Fruit fly (Drosophila melanogaster) whole organism, embryonic: ENCODE measurements around the gene Jhbp16.

Source experiments
- Asciz ChIP-seq: fragments of 200-800 bp; sonication (Bioruptor generic); optimal IDR thresholded peaks from 2 replicates; lab custom pipeline; 2017; ENCODE audit warnings: missing biosample characterization, mild to moderate bottlenecking, missing genetic modification characterization, missing genetic modification reagents
- CG12071 ChIP-seq: fragments of 200-800 bp; sonication (Bioruptor generic); optimal IDR thresholded peaks from 3 replicates; lab custom pipeline; 2018; ENCODE audit warnings: missing biosample characterization, mild to moderate bottlenecking, missing genetic modification characterization
- CG12104 ChIP-seq: fragments of 200-800 bp; sonication (Bioruptor generic); optimal IDR thresholded peaks from 3 replicates; lab custom pipeline; 2016; ENCODE audit warnings: missing biosample characterization, missing genetic modification characterization
- CG12236 ChIP-seq: fragments of 200-800 bp; sonication (Bioruptor generic); optimal IDR thresholded peaks from 2 replicates; lab custom pipeline; 2016; ENCODE audit warnings: missing biosample characterization, missing genetic modification characterization
- CG14441 ChIP-seq: fragments of 200-800 bp; sonication (Bioruptor generic); IDR thresholded peaks from 2 replicates; pipeline ENCODE4 v1.3.6; 2022; ENCODE audit warnings: missing biosample characterization, missing genetic modification characterization
- CG14667 ChIP-seq: fragments of 200-800 bp; sonication (Bioruptor generic); IDR thresholded peaks from 2 replicates; pipeline ENCODE4 v1.3.6; 2022; ENCODE audit warnings: missing biosample characterization, missing genetic modification characterization
- CG18764 ChIP-seq: fragments of 200-800 bp; sonication (Bioruptor generic); optimal IDR thresholded peaks from 3 replicates; lab custom pipeline; 2016; ENCODE audit warnings: missing biosample characterization, missing genetic modification characterization
- CG2712 ChIP-seq: fragments of 200-800 bp; optimal IDR thresholded peaks from 3 replicates; lab custom pipeline; 2019; ENCODE audit warnings: missing biosample characterization, mild to moderate bottlenecking, missing genetic modification characterization, moderate library complexity
- CG30431 ChIP-seq: fragments of 200-800 bp; sonication (Bioruptor generic); optimal IDR thresholded peaks from 2 replicates; lab custom pipeline; 2017; ENCODE audit warnings: missing biosample characterization, missing genetic modification characterization
- CG3995 ChIP-seq: fragments of 200-800 bp; sonication (Bioruptor generic); optimal IDR thresholded peaks from 3 replicates; lab custom pipeline; 2016; ENCODE audit warnings: missing biosample characterization, missing genetic modification characterization
- CG4360 ChIP-seq: fragments of 200-800 bp; sonication (Bioruptor generic); IDR thresholded peaks from 2 replicates; pipeline ENCODE4 v1.3.6; 2022; ENCODE audit warnings: missing biosample characterization, missing genetic modification characterization
- CkIIα-i1 ChIP-seq: fragments of 200-800 bp; sonication (Bioruptor generic); IDR thresholded peaks from 2 replicates; pipeline ENCODE4 v1.3.6; 2022; ENCODE audit warnings: missing biosample characterization, missing genetic modification characterization
- Drgx ChIP-seq: fragments of 200-800 bp; sonication (Bioruptor generic); IDR thresholded peaks from 2 replicates; pipeline ENCODE4 v1.3.6; 2022; ENCODE audit warnings: missing biosample characterization, missing genetic modification characterization
- Elba2 ChIP-seq: fragments of 200-800 bp; sonication (Bioruptor generic); optimal IDR thresholded peaks from 3 replicates; lab custom pipeline; 2016; ENCODE audit warnings: missing biosample characterization, missing genetic modification characterization
- Nf-YB ChIP-seq: fragments of 200-800 bp; sonication (Bioruptor generic); optimal IDR thresholded peaks from 3 replicates; lab custom pipeline; 2019; ENCODE audit warnings: missing biosample characterization, mild to moderate bottlenecking, missing genetic modification characterization, moderate library complexity
- Rx ChIP-seq: fragments of 200-800 bp; sonication (Bioruptor generic); IDR thresholded peaks from 2 replicates; pipeline ENCODE4 v1.3.6; 2022; ENCODE audit warnings: missing biosample characterization, missing genetic modification characterization
- Side ChIP-seq: fragments of 200-800 bp; sonication (Bioruptor generic); optimal IDR thresholded peaks from 2 replicates; lab custom pipeline; 2016; ENCODE audit warnings: missing biosample characterization, missing genetic modification characterization
- Sox102F ChIP-seq: fragments of 200-800 bp; sonication (Bioruptor generic); optimal IDR thresholded peaks from 2 replicates; lab custom pipeline; 2018; ENCODE audit warnings: missing biosample characterization, mild to moderate bottlenecking, missing genetic modification characterization, moderate library complexity
- YL-1 ChIP-seq: fragments of 200-800 bp; sonication (Bioruptor generic); optimal IDR thresholded peaks from 3 replicates; lab custom pipeline; 2017; ENCODE audit warnings: missing biosample characterization, mild to moderate bottlenecking, missing genetic modification characterization
- amos ChIP-seq: fragments of 200-800 bp; sonication (Bioruptor generic); IDR thresholded peaks from 2 replicates; pipeline ENCODE4 v1.3.6; 2022; ENCODE audit warnings: missing biosample characterization, missing genetic modification characterization; ENCODE audit not compliant: partially characterized antibody
- bowl ChIP-seq: fragments of 200-800 bp; sonication (Bioruptor generic); IDR thresholded peaks from 2 replicates; pipeline ENCODE4 v1.3.6; 2022; ENCODE audit warnings: missing biosample characterization, missing genetic modification characterization
- bsh ChIP-seq, 2 experiments: fragments of 200-800 bp; sonication (Bioruptor generic); optimal IDR thresholded peaks; 2 replicates each; lab custom pipeline; 2017 to 2018; ENCODE audit warnings: mild to moderate bottlenecking in 2 of 2, missing biosample characterization in 2 of 2, missing genetic modification characterization in 2 of 2, moderate library complexity in 1 of 2
- crol ChIP-seq: fragments of 200-800 bp; sonication (Bioruptor generic); IDR thresholded peaks from 2 replicates; pipeline ENCODE4 v1.3.6; 2022; ENCODE audit warnings: missing biosample characterization, missing genetic modification characterization
- da ChIP-seq: fragments of 200-800 bp; sonication (Bioruptor generic); optimal IDR thresholded peaks from 2 replicates; lab custom pipeline; 2016; ENCODE audit warnings: missing biosample characterization, missing genetic modification characterization
- gem ChIP-seq: fragments of 200-800 bp; sonication (Bioruptor generic); optimal IDR thresholded peaks from 2 replicates; lab custom pipeline; 2019; ENCODE audit warnings: missing biosample characterization, mild to moderate bottlenecking, missing genetic modification characterization, moderate library complexity
- her ChIP-seq: fragments of 200-800 bp; sonication (Bioruptor generic); optimal IDR thresholded peaks from 2 replicates; lab custom pipeline; 2016; ENCODE audit warnings: missing biosample characterization, missing genetic modification characterization
- insv ChIP-seq, 2 experiments: fragments of 200-800 bp; sonication (Bioruptor generic); optimal IDR thresholded peaks; 3 replicates each; lab custom pipeline; 2016 to 2018; ENCODE audit warnings: missing biosample characterization in 2 of 2, missing genetic modification characterization in 2 of 2
- lbe ChIP-seq: fragments of 200-800 bp; sonication (Bioruptor generic); optimal IDR thresholded peaks from 2 replicates; lab custom pipeline; 2016; ENCODE audit warnings: missing biosample characterization, mild to moderate bottlenecking, missing genetic modification characterization
- lov ChIP-seq, 2 experiments: fragments of 200-800 bp in 1 of 2; fragments of >200 bp in 1 of 2; sonication (Bioruptor generic) in 1 of 2; IDR thresholded peaks in 1 of 2; optimal IDR thresholded peaks in 1 of 2; 2 replicates in 1 of 2; 3 replicates in 1 of 2; pipeline versions ENCODE4 v1.3.6 to Lab custom; 2017 to 2022; ENCODE audit warnings: missing biosample characterization in 1 of 2, missing genetic modification characterization in 1 of 2
- nom ChIP-seq: fragments of 200-800 bp; sonication (Bioruptor generic); optimal IDR thresholded peaks from 2 replicates; lab custom pipeline; 2017; ENCODE audit warnings: missing biosample characterization, missing genetic modification characterization, mild to moderate bottlenecking, moderate library complexity, missing genetic modification reagents
- org-1 ChIP-seq: fragments of 200-800 bp; sonication (Bioruptor generic); optimal IDR thresholded peaks from 2 replicates; lab custom pipeline; 2017; ENCODE audit warnings: missing biosample characterization, missing genetic modification characterization
- pan ChIP-seq, 4 experiments: fragments of >200 bp in 3 of 4; fragments of 200-800 bp in 1 of 4; sonication (Bioruptor generic) in 1 of 4; optimal IDR thresholded peaks in 3 of 4; IDR thresholded peaks in 1 of 4; 2 replicates each; pipeline versions ENCODE4 v1.3.6 to Lab custom; 2017 to 2022; ENCODE audit warnings: missing biosample characterization in 2 of 4, missing genetic modification characterization in 2 of 4, mixed read lengths in 1 of 4
- row ChIP-seq: fragments of 200-800 bp; sonication (Bioruptor generic); IDR thresholded peaks from 3 replicates; pipeline ENCODE4 v1.3.6; 2022; ENCODE audit warnings: missing biosample characterization, missing genetic modification characterization
- sens ChIP-seq: fragments of 200-800 bp; sonication (Bioruptor generic); peaks from one replicate; lab custom pipeline; 2016; ENCODE audit warnings: missing biosample characterization, missing genetic modification characterization
- slou ChIP-seq: fragments of 200-800 bp; sonication (Bioruptor generic); optimal IDR thresholded peaks from 3 replicates; lab custom pipeline; 2016; ENCODE audit warnings: missing biosample characterization, missing genetic modification characterization
- tin ChIP-seq: fragments of 200-800 bp; sonication (Bioruptor generic); optimal IDR thresholded peaks from 3 replicates; lab custom pipeline; 2016; ENCODE audit warnings: missing biosample characterization, missing genetic modification characterization
- tll ChIP-seq, 2 experiments: fragments of 200-800 bp in 1 of 2; fragments of >200 bp in 1 of 2; sonication (Bioruptor generic) in 1 of 2; optimal IDR thresholded peaks; 2 replicates each; lab custom pipeline; 2017 to 2019; ENCODE audit warnings: missing biosample characterization in 2 of 2, missing genetic modification characterization in 2 of 2, mild to moderate bottlenecking in 1 of 2, moderate library complexity in 1 of 2
- unpg ChIP-seq: fragments of 200-800 bp; sonication (Bioruptor generic); optimal IDR thresholded peaks from 3 replicates; lab custom pipeline; 2018; ENCODE audit warnings: missing biosample characterization, mild to moderate bottlenecking, missing genetic modification characterization, moderate library complexity
- wdn ChIP-seq: fragments of 200-800 bp; sonication (Bioruptor generic); IDR thresholded peaks from 2 replicates; pipeline ENCODE4 v1.3.6; 2022; ENCODE audit warnings: missing biosample characterization, missing genetic modification characterization

Gene Jhbp16

DNA sequence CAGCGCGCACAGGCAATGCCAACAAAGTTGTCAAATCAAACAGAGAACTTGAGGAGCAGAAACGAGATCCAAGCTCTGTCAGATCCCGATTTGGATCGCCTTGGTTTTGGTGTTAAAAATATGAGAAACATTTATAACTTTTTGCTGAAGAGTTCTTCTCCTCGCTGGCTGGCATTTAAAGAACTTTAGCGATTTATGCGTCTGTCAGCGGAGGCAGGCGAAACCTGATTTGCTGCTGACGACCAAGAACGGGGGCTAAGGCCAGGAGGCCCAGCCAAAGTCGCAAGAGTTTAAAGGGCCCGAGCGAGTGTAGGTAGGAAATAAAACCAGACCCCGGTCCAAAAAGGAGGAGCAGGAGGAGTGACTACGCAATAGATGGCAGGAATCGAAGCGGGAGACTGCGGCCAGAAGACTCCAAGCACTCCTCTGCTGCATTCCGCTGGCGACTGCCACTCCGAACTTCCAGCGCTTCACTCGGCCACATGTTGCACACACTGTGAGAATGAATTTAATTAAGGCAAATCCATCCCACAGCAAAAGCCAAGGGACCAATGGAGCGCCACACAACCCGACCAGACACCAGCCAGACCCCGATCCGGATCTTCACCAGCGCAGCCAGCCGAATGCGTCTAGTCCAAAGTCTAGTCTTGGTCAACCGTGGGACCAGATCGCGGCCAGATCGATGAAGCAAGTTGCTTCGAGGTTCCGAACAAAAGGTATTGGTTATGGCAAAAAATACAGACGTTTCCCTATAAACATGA is 18.1 kb upstream of the Jhbp16 start:
- TF ChIP-seq nom (GFP tag; lab: Kevin White, UChicago), result peak; percentile 56
- TF ChIP-seq sens (GFP tag; lab: Kevin White, UChicago), result peak; percentile 64
- TF ChIP-seq CkIIα-i1 (GFP tag; lab: Robert Waterston, UW), result no peak
- no peak for TF ChIP-seq wdn
- TF ChIP-seq bsh (GFP tag; optimal IDR thresholded peaks at IDR 0.05; lab: Kevin White, UChicago), result peak in 1 of 2 experiments; percentile 5
- no peak for TF ChIP-seq CG3995

DNA sequence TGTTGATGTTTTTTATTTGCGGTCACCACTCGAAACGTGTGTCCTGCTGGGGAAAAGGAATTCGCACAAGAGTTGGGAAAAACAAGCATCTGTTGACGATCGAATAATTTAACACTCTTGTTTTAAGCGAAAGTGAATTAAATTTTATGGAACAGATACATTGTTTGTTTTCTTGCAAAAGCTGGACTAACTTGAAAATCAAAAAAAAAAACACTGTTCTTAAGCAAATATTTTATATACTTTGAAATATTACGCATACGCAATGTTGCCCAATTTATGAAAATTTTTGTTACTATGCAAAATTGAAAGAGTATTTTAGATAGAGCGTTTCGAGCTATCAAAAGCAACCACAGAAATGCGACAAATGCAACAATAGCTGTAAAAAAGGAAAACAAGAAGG is 15.7 kb upstream of the Jhbp16 start:
- TF ChIP-seq CG14441 (GFP tag; lab: Robert Waterston, UW), result no peak
- TF ChIP-seq bowl (GFP tag; lab: Robert Waterston, UW), result no peak
- no peak for TF ChIP-seq her (GFP tag; lab: Kevin White, UChicago)
- no peak for TF ChIP-seq slou
- TF ChIP-seq amos (GFP tag; lab: Robert Waterston, UW), result no peak
- no peak for TF ChIP-seq tll (GFP tag; optimal IDR thresholded peaks at IDR 0.05; lab: Kevin White, UChicago)
- TF ChIP-seq, all 482 proteins: peak for 0

DNA sequence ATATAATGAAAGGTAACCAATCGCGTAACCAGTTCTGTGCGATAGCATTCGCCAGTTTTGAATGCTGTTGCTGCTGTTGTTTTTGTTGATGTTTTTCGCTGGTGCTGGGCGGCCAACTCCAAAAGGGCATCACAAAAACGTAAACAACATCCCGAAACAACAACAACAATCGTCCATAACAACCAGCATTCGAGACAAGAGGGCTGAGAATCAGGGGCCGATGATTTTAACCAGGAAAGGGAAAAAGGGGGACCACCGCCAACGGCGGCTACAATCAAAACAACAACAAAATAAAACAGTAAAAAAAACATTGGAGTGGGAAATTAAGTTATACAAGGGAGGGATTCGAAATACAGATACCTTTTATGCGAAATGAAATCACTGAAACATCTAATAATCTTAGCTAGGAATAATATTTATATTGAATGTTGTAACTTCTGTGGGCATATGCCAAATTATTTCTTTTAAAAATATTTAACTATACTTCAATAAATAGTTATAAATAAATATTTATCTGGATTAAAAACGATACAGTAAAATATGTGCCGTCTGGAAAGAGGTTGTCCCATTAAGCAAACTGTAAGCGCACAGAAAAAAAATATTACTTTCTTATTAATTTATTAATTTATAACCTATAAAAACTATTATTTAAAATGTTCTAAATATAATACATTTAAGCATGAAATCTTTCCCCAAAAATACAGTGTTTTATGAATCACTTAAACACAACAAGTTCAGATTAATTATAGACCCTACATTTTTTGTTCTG is 15.0 kb upstream of the Jhbp16 start:
- TF ChIP-seq lbe (peak; percentile 24), CG30431 (no peak), CG12071 (GFP tag; lab: Kevin White, UChicago) (no peak), CG4360 (GFP tag; lab: Robert Waterston, UW) (peak; percentile 54; the same call in 1 of the 2 replicates), gem (peak; percentile 7), CG2712 (tag; lab: Kevin White, UChicago) (peak; percentile 4)
- TF ChIP-seq, all 482 proteins: peak for 4

DNA sequence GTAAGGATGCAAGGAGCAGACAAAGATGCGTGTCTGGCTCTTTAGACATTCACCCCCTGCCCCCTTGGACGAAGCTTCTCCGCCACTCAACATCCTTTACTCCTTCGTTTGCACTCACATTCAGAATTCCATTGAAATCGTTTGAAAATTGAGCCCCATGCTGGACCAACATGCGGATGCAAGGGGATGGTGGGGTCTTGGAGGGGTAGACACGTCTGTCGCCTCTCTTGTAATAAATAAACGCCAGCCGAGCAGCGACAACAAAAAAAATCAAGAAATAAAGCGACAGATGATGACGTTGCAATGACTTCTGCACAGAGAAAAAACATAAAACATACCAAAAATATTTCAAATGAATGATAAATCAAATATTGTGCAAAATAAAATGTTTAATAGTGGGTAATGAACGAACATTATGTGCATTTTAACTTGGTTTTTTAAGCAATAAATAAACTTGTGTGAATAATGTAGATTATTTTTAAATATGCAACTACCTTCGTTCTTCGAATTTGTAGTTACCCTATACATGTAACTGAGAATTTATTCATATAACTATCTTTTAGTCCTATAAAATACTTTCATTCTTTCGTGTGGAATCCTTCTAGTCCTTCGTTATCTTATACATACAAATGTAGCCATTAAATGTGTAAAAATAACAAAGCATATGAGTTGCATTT is 14.2 kb upstream of the Jhbp16 start:
- TF ChIP-seq Drgx (peak; percentile 58), da (no peak), Nf-YB (no peak), insv (GFP tag; optimal IDR thresholded peaks at IDR 0.05; lab: Kevin White, UChicago) (no peak), Sox102F (GFP tag; lab: Kevin White, UChicago) (no peak), Rx (GFP tag; lab: Robert Waterston, UW) (no peak), YL-1 (GFP tag; lab: Kevin White, UChicago) (no peak), bsh (GFP tag; optimal IDR thresholded peaks at IDR 0.05; lab: Kevin White, UChicago) (peak in 1 of 2 experiments; percentile 61), pan (optimal IDR thresholded peaks at IDR 0.05; lab: Kevin White, UChicago) (no peak), pan (GFP tag; optimal IDR thresholded peaks at IDR 0.05 in 1 of 2, IDR thresholded peaks at IDR 0.05 in 1 of 2) (peak in 1 of 2 experiments; percentile 25), Side (GFP tag; lab: Kevin White, UChicago) (no peak), CG18764 (GFP tag; lab: Kevin White, UChicago) (no peak), Elba2 (GFP tag; lab: Kevin White, UChicago) (no peak), CG14667 (GFP tag; lab: Robert Waterston, UW) (no peak), Asciz (no peak), row (GFP tag; lab: Robert Waterston, UW) (0 out of 3 replicates have a peak, but pooled peaks have one; percentile 8), org-1 (no peak), nom (GFP tag; lab: Kevin White, UChicago) (peak; percentile 5), CG12104 (GFP tag; lab: Kevin White, UChicago) (no peak), crol (peak; percentile 59), lov (optimal IDR thresholded peaks at IDR 0.05; lab: Kevin White, UChicago) (no peak), lov (GFP tag; IDR thresholded peaks at IDR 0.05; lab: Robert Waterston, UW) (0 out of 3 replicates have a peak, but pooled peaks have one; percentile 23), unpg (GFP tag; lab: Kevin White, UChicago) (no peak), tin (GFP tag; lab: Kevin White, UChicago) (no peak), CG12236 (no peak)
